Fruit fly (Drosophila melanogaster): ENCODE measurements around the gene sgg.

The sgg gene

dm6 chrX:2714730-2715129 lies 81.0 kb downstream of the sgg start (continued):
- no peak for TF ChIP-seq Oli (tag; optimal IDR thresholded peaks at IDR 0.05)
- peak; percentile 36 for TF ChIP-seq Sry-δ (GFP tag; optimal IDR thresholded peaks at IDR 0.05)
- TF ChIP-seq jigr1 (GFP tag; IDR thresholded peaks at IDR 0.05) = no peak
- TF ChIP-seq pb (GFP tag; optimal IDR thresholded peaks at IDR 0.05) = no peak
- TF ChIP-seq CG9215 (GFP tag; IDR thresholded peaks at IDR 0.05) = no peak
- no peak for TF ChIP-seq ATbp (GFP tag; optimal IDR thresholded peaks at IDR 0.05)
- TF ChIP-seq phol (tag; optimal IDR thresholded peaks at IDR 0.05) = peak; percentile 31
- TF ChIP-seq Eip74EF (GFP tag; optimal IDR thresholded peaks at IDR 0.05) = no peak
- TF ChIP-seq p53 (GFP tag; optimal IDR thresholded peaks at IDR 0.05) = no peak
- no peak for TF ChIP-seq CG16863 (GFP tag; optimal IDR thresholded peaks at IDR 0.05)
- 0 out of 2 replicates have a peak, but pooled peaks have one; percentile 20 for TF ChIP-seq hbn (GFP tag; IDR thresholded peaks at IDR 0.05; ENCODE audit: partially characterized antibody)
- TF ChIP-seq CG10431 (GFP tag; optimal IDR thresholded peaks at IDR 0.05) = no peak
- no peak for TF ChIP-seq CG9797 (GFP tag; optimal IDR thresholded peaks at IDR 0.05)
- no peak for TF ChIP-seq zf30C (GFP tag; optimal IDR thresholded peaks at IDR 0.05)
- no peak for TF ChIP-seq Chrac-16 (GFP tag; optimal IDR thresholded peaks at IDR 0.05)
- no peak for TF ChIP-seq ttk (GFP tag; IDR thresholded peaks at IDR 0.05)
- no peak for TF ChIP-seq crp (GFP tag; optimal IDR thresholded peaks at IDR 0.05)
- TF ChIP-seq shn (GFP tag; optimal IDR thresholded peaks at IDR 0.05) = no peak
- TF ChIP-seq CoRest (tag; optimal IDR thresholded peaks at IDR 0.05) = no peak
- no peak for TF ChIP-seq sr (GFP tag; IDR thresholded peaks at IDR 0.05)
- TF ChIP-seq lmd (GFP tag; IDR thresholded peaks at IDR 0.05) = peak; percentile 19; the same call in 1 of the 2 replicates
- TF ChIP-seq Hand (GFP tag; optimal IDR thresholded peaks at IDR 0.05) = no peak
- no peak for TF ChIP-seq CG15011 (GFP tag; optimal IDR thresholded peaks at IDR 0.05)
- no peak for TF ChIP-seq Lhr (GFP tag; optimal IDR thresholded peaks at IDR 0.05)
- TF ChIP-seq bsh (GFP tag; optimal IDR thresholded peaks at IDR 0.05) = no peak
- TF ChIP-seq CG13424 (tag; optimal IDR thresholded peaks at IDR 0.05) = peak; percentile 42
- no peak for TF ChIP-seq CG13894 (tag; optimal IDR thresholded peaks at IDR 0.05)
- TF ChIP-seq CG2875 (GFP tag; optimal IDR thresholded peaks at IDR 0.05) = no peak
- TF ChIP-seq Meics (GFP tag; optimal IDR thresholded peaks at IDR 0.05) = no peak
- TF ChIP-seq D19B (GFP tag; optimal IDR thresholded peaks at IDR 0.05) = no peak
- TF ChIP-seq CkIIα-i1 (GFP tag; IDR thresholded peaks at IDR 0.05) = no peak
- no peak for TF ChIP-seq CG4282 (GFP tag; optimal IDR thresholded peaks at IDR 0.05)
- TF ChIP-seq CG12104 (GFP tag; optimal IDR thresholded peaks at IDR 0.05) = no peak
- no peak for TF ChIP-seq dmrt99B (tag; optimal IDR thresholded peaks at IDR 0.05)
- TF ChIP-seq dan (GFP tag; IDR thresholded peaks at IDR 0.05) = no peak
- no peak for TF ChIP-seq CG12391 (tag; optimal IDR thresholded peaks at IDR 0.05)
- peak; percentile 14 for TF ChIP-seq lilli (GFP tag; optimal IDR thresholded peaks at IDR 0.05)
- no peak for TF ChIP-seq nom (GFP tag; optimal IDR thresholded peaks at IDR 0.05)
- TF ChIP-seq sim (GFP tag; IDR thresholded peaks at IDR 0.05) = no peak
- TF ChIP-seq Six4 (GFP tag; optimal IDR thresholded peaks at IDR 0.05) = no peak
- no peak for TF ChIP-seq zfh1 (GFP tag; IDR thresholded peaks at IDR 0.05)
- TF ChIP-seq dimm (GFP tag; IDR thresholded peaks at IDR 0.05) = no peak
- no peak for TF ChIP-seq CG6813 (GFP tag; optimal IDR thresholded peaks at IDR 0.05)
- no peak for TF ChIP-seq maf-S (GFP tag; optimal IDR thresholded peaks at IDR 0.05)
- no peak for TF ChIP-seq CG11093 (GFP tag; IDR thresholded peaks at IDR 0.05)
- TF ChIP-seq kah (GFP tag; optimal IDR thresholded peaks at IDR 0.05) = no peak
- TF ChIP-seq CG11723 (GFP tag; optimal IDR thresholded peaks at IDR 0.05) = no peak
- TF ChIP-seq pnt (GFP tag; optimal IDR thresholded peaks at IDR 0.05) = no peak
- no peak for TF ChIP-seq CG1792 (GFP tag; optimal IDR thresholded peaks at IDR 0.05)
- no peak for TF ChIP-seq nerfin-1 (tag; optimal IDR thresholded peaks at IDR 0.05)
- TF ChIP-seq CG15514 (GFP tag; optimal IDR thresholded peaks at IDR 0.05) = peak; percentile 98

Measured in whole organism, embryonic.